Worm (Caenorhabditis elegans) whole organism, L4 larva: ENCODE data around the gene orc-3.
A peak's percentile ranks its signal among the peaks of the same experiment; 100 is the strongest.

Experiments
- T26A8.4 ChIP-seq: fragments of 200-800 bp; sonication (Bioruptor generic); IDR thresholded peaks from 2 replicates; pipeline ENCODE4 v1.3.6; 2022; ENCODE audit warnings: missing genetic modification characterization, missing compliant biosample characterization
- ZK546.5 ChIP-seq, 2 experiments: sonication (generic microtip); optimal IDR thresholded peaks; 2 replicates each; lab custom pipeline; 2017; ENCODE audit warnings: missing biosample characterization in 2 of 2, missing genetic modification characterization in 2 of 2
- ces-1 ChIP-seq: fragments of 150-350 bp; sonication (generic microtip); optimal IDR thresholded peaks from 4 replicates; lab custom pipeline; 2014; ENCODE audit warnings: missing biosample characterization, missing genetic modification reagents, missing genetic modification characterization
- dmd-8 ChIP-seq: fragments of 200-800 bp; sonication (Bioruptor generic); IDR thresholded peaks from 2 replicates; pipeline ENCODE4 v1.3.6; 2022; ENCODE audit warnings: missing genetic modification characterization, missing compliant biosample characterization
- lin-13 ChIP-seq: fragments of 150-350 bp; optimal IDR thresholded peaks from 2 replicates; lab custom pipeline; 2014; ENCODE audit warnings: missing biosample characterization, missing genetic modification reagents, missing genetic modification characterization
- lin-38 ChIP-seq: fragments of 200-800 bp; sonication (Bioruptor generic); IDR thresholded peaks from 2 replicates; pipeline ENCODE4 v1.3.6; 2022; ENCODE audit warnings: missing genetic modification reagents, missing genetic modification characterization, missing compliant biosample characterization
- lin-39 ChIP-seq: fragments of 150-350 bp; optimal IDR thresholded peaks from 2 replicates; lab custom pipeline; 2014; ENCODE audit warnings: missing biosample characterization, missing genetic modification reagents, missing genetic modification characterization
- php-3 ChIP-seq: fragments of 200-800 bp; sonication (Bioruptor generic); IDR thresholded peaks from 2 replicates; pipeline ENCODE4 v1.3.6; 2022; ENCODE audit warnings: missing genetic modification reagents, missing genetic modification characterization, missing compliant biosample characterization

- TF ChIP-seq ces-1 (GFP tag; lab: Kevin White, UChicago) (no peak), T26A8.4 (GFP tag; lab: Robert Waterston, UW) (no peak), php-3 (GFP tag; lab: Robert Waterston, UW) (0 out of 2 replicates have a peak, but pooled peaks have one; percentile 51), dmd-8 (GFP tag; lab: Robert Waterston, UW) (no peak), ZK546.5 (tag; optimal IDR thresholded peaks at IDR 0.05; lab: Kevin White, UChicago) (no peak), lin-13 (GFP tag; lab: Kevin White, UChicago) (no peak), lin-39 (tag; lab: Kevin White, UChicago) (no peak), lin-38 (GFP tag; lab: Robert Waterston, UW) (no peak)
These were observed 18.3 kb downstream of the orc-3 start for ce11 chrIII:1226256-1226655.
